Fruit fly (Drosophila melanogaster) whole organism, wandering third instar larva: ENCODE measurements around the gene Eig71Eb.

Source experiments
- Abd-B ChIP-seq: fragments of >200 bp; optimal IDR thresholded peaks from 2 replicates; lab custom pipeline; 2017; ENCODE audit warnings: missing biosample characterization, missing genetic modification characterization
- CG32264 ChIP-seq: fragments of 200-800 bp; sonication (Bioruptor generic); optimal IDR thresholded peaks from 2 replicates; lab custom pipeline; 2016; ENCODE audit warnings: missing biosample characterization, missing genetic modification characterization
- CrebA ChIP-seq: fragments of 200-800 bp; sonication (Bioruptor generic); optimal IDR thresholded peaks from 2 replicates; lab custom pipeline; 2016; ENCODE audit warnings: missing biosample characterization, mild to moderate bottlenecking, missing genetic modification characterization, borderline replicate concordance
- Dfd ChIP-seq: fragments of >200 bp; optimal IDR thresholded peaks from 2 replicates; lab custom pipeline; 2017; ENCODE audit warnings: missing biosample characterization, missing genetic modification characterization
- Dif ChIP-seq: fragments of 200-275, 200-300 bp; sonication (Bioruptor generic); optimal IDR thresholded peaks from 2 replicates; lab custom pipeline; 2018; ENCODE audit warnings: missing biosample characterization, missing genetic modification characterization; ENCODE audit not compliant: partially characterized antibody
- GATAd ChIP-seq: sonication (Bioruptor generic); optimal IDR thresholded peaks from 2 replicates; lab custom pipeline; 2016; ENCODE audit warnings: missing biosample characterization, missing genetic modification characterization
- Hnf4 ChIP-seq: fragments of 200-800 bp; sonication (Bioruptor generic); optimal IDR thresholded peaks from 2 replicates; lab custom pipeline; 2016; ENCODE audit warnings: missing biosample characterization, mild to moderate bottlenecking, missing genetic modification characterization
- Hr78 ChIP-seq: fragments of >200 bp; optimal IDR thresholded peaks from 2 replicates; lab custom pipeline; 2017; ENCODE audit warnings: missing biosample characterization, missing genetic modification characterization
- Hr83 ChIP-seq: fragments of 200-300 bp; sonication (Bioruptor generic); optimal IDR thresholded peaks from 2 replicates; lab custom pipeline; 2016; ENCODE audit warnings: missing biosample characterization, mild to moderate bottlenecking, missing genetic modification characterization, moderate library complexity; ENCODE audit not compliant: poor library complexity, severe bottlenecking
- Mio ChIP-seq: sonication (Bioruptor generic); optimal IDR thresholded peaks from 2 replicates; lab custom pipeline; 2016; ENCODE audit warnings: missing biosample characterization, missing genetic modification characterization
- Myc ChIP-seq: fragments of >200 bp; optimal IDR thresholded peaks from 2 replicates; lab custom pipeline; 2017
- N ChIP-seq: fragments of >200 bp; optimal IDR thresholded peaks from 2 replicates; lab custom pipeline; 2018; ENCODE audit warnings: missing biosample characterization, missing external identifiers, missing genetic modification characterization
- OdsH ChIP-seq: fragments of 200-800 bp; sonication (Bioruptor generic); optimal IDR thresholded peaks from 2 replicates; lab custom pipeline; 2016; ENCODE audit warnings: missing biosample characterization, mild to moderate bottlenecking, missing genetic modification characterization
- Rel ChIP-seq, 2 experiments: fragments of 200-800 bp; sonication (Bioruptor generic) in 1 of 2; optimal IDR thresholded peaks; 2 replicates in 1 of 2; 3 replicates in 1 of 2; lab custom pipeline; 2016 to 2019; ENCODE audit warnings: mild to moderate bottlenecking in 2 of 2, missing biosample characterization in 2 of 2, missing genetic modification characterization in 2 of 2, moderate library complexity in 1 of 2
- Sp1 ChIP-seq: fragments of 200-800 bp; sonication (Bioruptor generic); optimal IDR thresholded peaks from 3 replicates; lab custom pipeline; 2019; ENCODE audit warnings: missing biosample characterization, mild to moderate bottlenecking, missing genetic modification characterization, moderate library complexity
- br ChIP-seq: fragments of 200-800 bp; sonication (Bioruptor generic); optimal IDR thresholded peaks from 2 replicates; lab custom pipeline; 2016; ENCODE audit warnings: missing biosample characterization, missing genetic modification characterization
- brk ChIP-seq: fragments of 200-800 bp; sonication (Bioruptor generic); optimal IDR thresholded peaks from 2 replicates; lab custom pipeline; 2016; ENCODE audit warnings: missing biosample characterization, mild to moderate bottlenecking, missing genetic modification characterization
- dl ChIP-seq, 2 experiments: fragments of 175-275, 200-275 bp in 1 of 2; fragments of 200-275 bp in 1 of 2; sonication (Bioruptor generic); optimal IDR thresholded peaks; lab custom pipeline; 2018; ENCODE audit warnings: mild to moderate bottlenecking in 2 of 2, missing biosample characterization in 2 of 2, missing genetic modification characterization in 2 of 2, moderate library complexity in 2 of 2; ENCODE audit not compliant: partially characterized antibody in 2 of 2, insufficient read depth in 1 of 2
- dmrt93B ChIP-seq: fragments of 200-800 bp; sonication (Bioruptor generic); optimal IDR thresholded peaks from 2 replicates; lab custom pipeline; 2018; ENCODE audit warnings: missing biosample characterization, mild to moderate bottlenecking, missing genetic modification characterization
- ey ChIP-seq: fragments of 200-800 bp; sonication (Bioruptor generic); optimal IDR thresholded peaks from 2 replicates; lab custom pipeline; 2016; ENCODE audit warnings: missing biosample characterization, missing genetic modification characterization
- fru ChIP-seq: fragments of 200-800 bp; sonication (Bioruptor generic); optimal IDR thresholded peaks from 3 replicates; lab custom pipeline; 2016; ENCODE audit warnings: missing biosample characterization, mild to moderate bottlenecking, missing genetic modification characterization
- h ChIP-seq: fragments of 200-800 bp; sonication (Bioruptor generic); optimal IDR thresholded peaks from 3 replicates; lab custom pipeline; 2016; ENCODE audit warnings: missing biosample characterization, mild to moderate bottlenecking, missing genetic modification characterization
- jim ChIP-seq: fragments of 175-275, 200-325 bp; sonication (Bioruptor generic); optimal IDR thresholded peaks from 2 replicates; lab custom pipeline; 2016; ENCODE audit warnings: missing biosample characterization, mild to moderate bottlenecking, missing genetic modification characterization
- lola ChIP-seq: fragments of >200 bp; optimal IDR thresholded peaks from 2 replicates; lab custom pipeline; 2017; ENCODE audit warnings: missing biosample characterization, missing genetic modification characterization
- pan ChIP-seq: fragments of >200 bp; optimal IDR thresholded peaks from 2 replicates; lab custom pipeline; 2017
- psq ChIP-seq: fragments of 200-800 bp; sonication (Bioruptor generic); optimal IDR thresholded peaks from 3 replicates; lab custom pipeline; 2017; ENCODE audit warnings: missing biosample characterization, mild to moderate bottlenecking, missing genetic modification characterization, moderate library complexity
- rgr ChIP-seq: fragments of 200-800 bp; sonication (Bioruptor generic); optimal IDR thresholded peaks from 3 replicates; lab custom pipeline; 2016; ENCODE audit warnings: missing biosample characterization, mild to moderate bottlenecking, missing genetic modification characterization
- sage ChIP-seq: fragments of 200-800 bp; sonication (Bioruptor generic); optimal IDR thresholded peaks from 2 replicates; lab custom pipeline; 2016; ENCODE audit warnings: missing biosample characterization, mild to moderate bottlenecking, missing genetic modification characterization
- tai ChIP-seq: sonication (Bioruptor generic); optimal IDR thresholded peaks from 2 replicates; lab custom pipeline; 2016; ENCODE audit warnings: missing biosample characterization, missing genetic modification characterization
- usp ChIP-seq: fragments of >200 bp; optimal IDR thresholded peaks from 2 replicates; lab custom pipeline; 2017; ENCODE audit warnings: missing biosample characterization, missing genetic modification characterization

Gene Eig71Eb

dm6 chr3L:15627295-15627694, 22.4 kb upstream of the Eig71Eb start:
- TF ChIP-seq fru (GFP tag; lab: Kevin White, UChicago) (no peak), sage (GFP tag; lab: Kevin White, UChicago) (no peak), Dif (GFP tag; lab: Kevin White, UChicago) (no peak), pan (lab: Kevin White, UChicago) (no peak), Hnf4 (GFP tag; lab: Kevin White, UChicago) (no peak), Myc (lab: Kevin White, UChicago) (no peak), OdsH (GFP tag; lab: Kevin White, UChicago) (no peak), N (GFP tag; lab: Kevin White, UChicago) (no peak), dl (GFP tag; optimal IDR thresholded peaks at IDR 0.05; lab: Kevin White, UChicago; ENCODE audit: insufficient read depth in 1 of 2, partially characterized antibody in 2 of 2) (no peak), dmrt93B (no peak)

DNA sequence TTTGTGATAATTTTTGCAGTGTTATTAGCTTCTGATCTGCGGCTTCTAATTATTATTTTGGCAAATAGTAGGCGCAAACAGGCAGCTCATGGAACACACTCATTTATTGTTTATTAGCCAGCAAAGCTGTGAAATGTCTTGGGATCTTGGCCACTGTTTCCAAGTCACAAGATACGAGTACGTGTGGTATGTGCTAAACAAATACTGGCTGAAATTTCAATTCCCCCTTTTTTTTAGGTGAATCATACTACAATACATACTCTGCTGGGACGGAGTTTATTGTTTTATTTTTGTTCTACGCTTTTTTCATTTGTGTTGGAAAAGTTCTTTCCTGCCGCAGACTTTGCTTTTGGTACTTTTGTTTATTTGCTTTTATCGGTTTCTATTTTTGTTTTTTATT, 18.7 kb upstream of the Eig71Eb start:
- TF ChIP-seq Hr83 (GFP tag; lab: Kevin White, UChicago) (no peak), Rel (GFP tag; optimal IDR thresholded peaks at IDR 0.05; lab: Kevin White, UChicago) (no peak), Rel (tag; optimal IDR thresholded peaks at IDR 0.05; lab: Kevin White, UChicago) (peak; percentile 33)

DNA sequence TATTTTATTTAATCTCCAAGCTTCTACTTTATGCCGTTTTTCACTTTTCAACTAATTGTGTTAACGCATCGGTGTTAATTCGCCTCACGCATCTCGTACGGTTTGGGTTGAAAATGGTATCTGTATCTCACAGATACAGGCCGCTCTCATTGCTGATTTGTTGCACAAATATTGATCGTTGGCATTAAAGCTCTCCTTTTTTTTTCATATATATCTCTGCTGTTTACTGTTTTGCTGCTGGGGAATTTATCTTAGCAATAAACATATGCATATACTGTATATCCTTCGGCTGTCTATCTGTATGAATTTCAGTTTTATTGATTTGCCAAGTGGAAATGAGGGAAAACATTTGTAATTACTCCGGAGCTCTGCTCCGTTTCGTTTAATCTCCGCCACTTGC, 17.1 kb upstream of the Eig71Eb start:
- TF ChIP-seq Hnf4 (GFP tag; lab: Kevin White, UChicago) (no peak), brk (no peak), dl (GFP tag; optimal IDR thresholded peaks at IDR 0.05; lab: Kevin White, UChicago; ENCODE audit: insufficient read depth in 1 of 2, partially characterized antibody in 2 of 2) (no peak), dmrt93B (no peak), ey (GFP tag; lab: Kevin White, UChicago) (no peak), Rel (GFP tag; optimal IDR thresholded peaks at IDR 0.05; lab: Kevin White, UChicago) (no peak), Rel (tag; optimal IDR thresholded peaks at IDR 0.05; lab: Kevin White, UChicago) (no peak), br (GFP tag; lab: Kevin White, UChicago) (peak; percentile 32), GATAd (no peak), Abd-B (GFP tag; lab: Kevin White, UChicago) (no peak), Hr78 (no peak), jim (no peak), fru (GFP tag; lab: Kevin White, UChicago) (no peak), lola (no peak), sage (GFP tag; lab: Kevin White, UChicago) (no peak), Sp1 (GFP tag; lab: Kevin White, UChicago) (peak; percentile 13), Dfd (GFP tag; lab: Kevin White, UChicago) (no peak), rgr (GFP tag; lab: Kevin White, UChicago) (peak; percentile 14)

DNA sequence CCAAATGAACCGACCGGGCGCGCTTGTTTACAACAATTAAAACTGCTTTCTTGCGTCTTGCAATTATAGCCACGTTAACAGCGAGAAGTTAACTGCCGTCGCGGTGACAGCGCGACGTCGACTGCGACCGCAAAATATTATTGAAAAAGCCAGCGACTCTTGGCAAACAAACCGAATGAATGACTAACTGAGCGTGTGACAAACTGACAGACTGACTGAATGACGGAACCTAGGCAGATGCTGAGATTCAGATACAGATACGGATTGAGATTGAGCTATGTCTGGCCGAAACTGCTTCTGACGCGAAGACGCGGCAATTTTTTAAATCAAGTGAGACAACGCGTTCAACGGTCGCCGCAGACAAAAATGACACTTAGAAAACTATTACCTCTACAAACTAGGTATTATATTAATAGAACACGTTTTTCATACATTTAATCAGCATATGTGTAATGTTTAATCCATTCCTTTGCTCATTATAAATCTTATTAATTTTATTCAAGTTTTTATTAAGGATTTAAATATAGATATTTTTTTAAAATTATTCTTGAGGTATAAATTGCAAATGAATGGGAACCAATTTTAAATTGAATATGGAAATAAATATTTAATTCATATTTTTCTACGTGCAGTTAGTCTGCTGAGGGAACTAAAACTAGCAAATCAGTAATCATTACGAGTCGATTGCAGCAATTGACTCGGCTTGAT, 15.2 kb upstream of the Eig71Eb start:
- TF ChIP-seq lola (no peak), usp (no peak), ey (GFP tag; lab: Kevin White, UChicago) (no peak), Hr83 (GFP tag; lab: Kevin White, UChicago) (no peak), CrebA (no peak), GATAd (no peak), tai (GFP tag; lab: Kevin White, UChicago) (no peak), Hnf4 (GFP tag; lab: Kevin White, UChicago) (no peak), Myc (lab: Kevin White, UChicago) (no peak), CG32264 (GFP tag; lab: Kevin White, UChicago) (no peak)
- TF ChIP-seq, all 38 proteins: peak for 0

dm6 chr3L:15636359-15636758, 13.4 kb upstream of the Eig71Eb start:
- TF ChIP-seq h (peak; percentile 26), dmrt93B (no peak)

DNA sequence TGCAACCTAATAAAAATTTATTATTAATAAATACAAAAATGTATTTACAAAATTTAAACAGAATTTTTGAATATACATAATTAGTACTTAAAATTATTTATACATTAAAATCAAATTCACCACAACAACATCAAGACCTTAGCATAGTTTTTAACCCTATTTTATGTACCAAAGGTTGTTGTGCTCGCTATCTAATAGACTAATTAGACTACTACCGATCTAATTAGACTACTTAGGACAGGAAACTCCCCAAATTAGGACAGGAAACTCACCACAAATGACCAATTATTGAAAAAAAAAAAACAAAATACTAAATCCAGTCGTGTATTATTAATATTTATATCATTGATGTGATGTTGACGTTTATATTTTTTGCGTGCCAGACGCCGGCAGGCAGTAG, 12.8 kb upstream of the Eig71Eb start:
- TF ChIP-seq Mio (GFP tag; lab: Kevin White, UChicago), result no peak
- TF ChIP-seq psq, result no peak
- no peak for TF ChIP-seq rgr (GFP tag; lab: Kevin White, UChicago)
- TF ChIP-seq, all 38 proteins: peak for 0
